Fruit fly (Drosophila melanogaster): ENCODE measurements around the gene Hsp23.

DNA sequence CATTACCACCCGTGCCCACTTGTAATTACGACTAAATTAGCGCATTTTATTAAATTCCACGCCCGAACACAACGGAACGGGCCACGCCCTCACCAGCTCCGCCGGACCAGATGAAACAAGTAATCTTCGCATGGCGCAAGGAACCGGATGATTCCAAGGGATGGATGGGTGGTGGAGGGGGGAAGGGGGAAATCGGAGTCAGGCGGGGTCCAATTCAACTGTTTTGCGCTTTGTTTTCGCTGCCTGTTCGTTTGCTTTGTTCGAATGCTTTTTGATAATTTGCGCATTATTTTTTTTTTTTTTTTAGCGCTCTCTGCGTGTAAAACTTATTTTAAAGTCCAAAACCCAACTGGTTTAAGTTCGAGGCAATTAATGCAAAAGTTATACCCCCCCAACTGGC, 15.0 kb downstream of the Hsp23 start:
- TF ChIP-seq pan (optimal IDR thresholded peaks at IDR 0.05) (no peak), psq (optimal IDR thresholded peaks at IDR 0.05) (no peak), CG8478 (optimal IDR thresholded peaks at IDR 0.05) (no peak), usp (GFP tag; optimal IDR thresholded peaks at IDR 0.05) (no peak), Dll (optimal IDR thresholded peaks at IDR 0.05) (no peak), EcR (GFP tag; optimal IDR thresholded peaks at IDR 0.05) (no peak)
